Worm (Caenorhabditis elegans) whole organism, L1 larva: Measurements from ENCODE around the gene T05A8.1.

Experiments used
- egl-27 ChIP-seq, 2 experiments: fragments of 150-350 bp in 1 of 2; sonication (generic microtip); optimal IDR thresholded peaks; 3 replicates each; lab custom pipeline; 2017 to 2018; ENCODE audit warnings: missing biosample characterization in 2 of 2, missing genetic modification characterization in 2 of 2, missing genetic modification reagents in 2 of 2
- hpl-2 ChIP-seq: fragments of 150-350 bp; optimal IDR thresholded peaks from 2 replicates; lab custom pipeline; 2014; ENCODE audit warnings: missing biosample characterization, missing genetic modification reagents, missing genetic modification characterization
- jun-1 ChIP-seq: fragments of 150-350 bp; optimal IDR thresholded peaks from 2 replicates; lab custom pipeline; 2014; ENCODE audit warnings: missing biosample characterization, missing genetic modification reagents, missing genetic modification characterization
- lin-13 ChIP-seq: fragments of 150-350 bp; optimal IDR thresholded peaks from 2 replicates; lab custom pipeline; 2014; ENCODE audit warnings: missing biosample characterization, missing genetic modification reagents, missing genetic modification characterization
- lin-15B ChIP-seq: fragments of 150-350 bp; sonication (generic microtip); optimal IDR thresholded peaks from 3 replicates; lab custom pipeline; 2014; ENCODE audit warnings: missing biosample characterization, missing genetic modification characterization
- lsy-2 ChIP-seq, 2 experiments: fragments of 150-350 bp; optimal IDR thresholded peaks; 2 replicates each; lab custom pipeline; 2014; ENCODE audit warnings: missing biosample characterization in 2 of 2, missing genetic modification characterization in 2 of 2
- nhr-12 ChIP-seq: sonication (generic microtip); optimal IDR thresholded peaks from 2 replicates; lab custom pipeline; 2017; ENCODE audit warnings: missing biosample characterization, missing genetic modification characterization
- pqm-1 ChIP-seq: sonication (generic microtip); optimal IDR thresholded peaks from 3 replicates; lab custom pipeline; 2017; ENCODE audit warnings: missing biosample characterization, missing genetic modification characterization

DNA sequence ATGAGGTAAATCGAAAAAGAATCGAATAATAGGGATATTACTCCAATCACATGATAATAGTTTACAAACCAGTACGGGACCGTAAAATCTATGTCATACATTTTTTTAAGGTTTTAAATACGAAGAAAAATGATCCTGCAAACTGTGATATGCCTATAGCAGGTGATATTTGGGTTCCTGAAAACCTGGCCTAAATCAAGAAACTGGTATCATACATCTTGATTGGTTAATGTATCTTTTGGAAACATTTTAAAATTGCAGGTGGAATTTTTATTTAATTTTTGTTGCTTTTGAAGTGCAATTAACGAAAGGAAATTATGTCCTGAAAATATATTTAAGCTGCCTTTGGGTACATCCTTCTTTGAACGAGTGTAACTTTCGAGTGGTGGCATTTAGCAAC is 9.6 kb downstream of the T05A8.1 start, which contains the start of gene sri-61:
- TF ChIP-seq nhr-12 (tag; lab: Kevin White, UChicago): no peak
- no peak for TF ChIP-seq egl-27 (tag; optimal IDR thresholded peaks at IDR 0.05; lab: Kevin White, UChicago)
- no peak for TF ChIP-seq lsy-2 (tag; optimal IDR thresholded peaks at IDR 0.05; lab: Kevin White, UChicago)
- no peak for TF ChIP-seq jun-1 (tag; lab: Kevin White, UChicago)
- no peak for TF ChIP-seq pqm-1 (tag; lab: Kevin White, UChicago)
- TF ChIP-seq hpl-2 (GFP tag; lab: Kevin White, UChicago): no peak
- TF ChIP-seq lin-15B (tag; lab: Kevin White, UChicago): no peak
- no peak for TF ChIP-seq lin-13 (GFP tag; lab: Kevin White, UChicago)
